Fruit fly (Drosophila melanogaster) whole organism, embryonic: ENCODE measurements around the gene Trm1.

Experiments used
- Aef1 ChIP-seq: fragments of 200-800 bp; sonication (Bioruptor generic); IDR thresholded peaks from 3 replicates; pipeline ENCODE4 v1.3.6; 2022; ENCODE audit warnings: missing biosample characterization, missing genetic modification characterization
- CG11398 ChIP-seq: fragments of 200-800 bp; sonication (Bioruptor generic); optimal IDR thresholded peaks from 2 replicates; lab custom pipeline; 2016; ENCODE audit warnings: missing biosample characterization, missing genetic modification characterization
- CG12659 ChIP-seq: fragments of 200-800 bp; sonication (Bioruptor generic); optimal IDR thresholded peaks from 3 replicates; lab custom pipeline; 2017; ENCODE audit warnings: mild to moderate bottlenecking, missing biosample characterization, missing genetic modification reagents, missing genetic modification characterization
- CG12744 ChIP-seq: fragments of 200-800 bp; sonication (Bioruptor generic); optimal IDR thresholded peaks from 2 replicates; lab custom pipeline; 2016; ENCODE audit warnings: missing biosample characterization, missing genetic modification characterization
- CG13287 ChIP-seq: fragments of 200-800 bp; sonication (Bioruptor generic); IDR thresholded peaks from 2 replicates; pipeline ENCODE4 v1.3.6; 2022; ENCODE audit warnings: missing biosample characterization, missing genetic modification characterization; ENCODE audit not compliant: partially characterized antibody
- CG13296 ChIP-seq: fragments of 200-800 bp; sonication (Bioruptor generic); optimal IDR thresholded peaks from 3 replicates; lab custom pipeline; 2018; ENCODE audit warnings: missing biosample characterization, mild to moderate bottlenecking, missing genetic modification characterization
- CG15479 ChIP-seq: fragments of 200-800 bp; sonication (Bioruptor generic); optimal IDR thresholded peaks from 3 replicates; lab custom pipeline; 2019; ENCODE audit warnings: missing biosample characterization, mild to moderate bottlenecking, missing genetic modification characterization, moderate library complexity
- CG17912 ChIP-seq: fragments of 200-800 bp; sonication (Bioruptor generic); optimal IDR thresholded peaks from 2 replicates; lab custom pipeline; 2018; ENCODE audit warnings: missing biosample characterization, mild to moderate bottlenecking, missing genetic modification characterization
- CG18764 ChIP-seq: fragments of 200-800 bp; sonication (Bioruptor generic); optimal IDR thresholded peaks from 3 replicates; lab custom pipeline; 2016; ENCODE audit warnings: missing biosample characterization, missing genetic modification characterization
- CG31388 ChIP-seq: fragments of 200-800 bp; sonication (Bioruptor generic); optimal IDR thresholded peaks from 2 replicates; lab custom pipeline; 2016; ENCODE audit warnings: missing biosample characterization, missing genetic modification characterization
- CG3163 ChIP-seq: fragments of 200-800 bp; sonication (Bioruptor generic); optimal IDR thresholded peaks from 3 replicates; lab custom pipeline; 2016; ENCODE audit warnings: missing biosample characterization, missing genetic modification characterization
- CG4820 ChIP-seq: fragments of 200-800 bp; sonication (Bioruptor generic); optimal IDR thresholded peaks from 3 replicates; lab custom pipeline; 2016; ENCODE audit warnings: missing biosample characterization, missing genetic modification characterization
- CG4854 ChIP-seq: fragments of 200-800 bp; sonication (Bioruptor generic); optimal IDR thresholded peaks from 2 replicates; lab custom pipeline; 2016; ENCODE audit warnings: missing biosample characterization, missing genetic modification characterization, inconsistent platforms
- CG7372 ChIP-seq: fragments of 200-800 bp; sonication (Bioruptor generic); IDR thresholded peaks from 2 replicates; pipeline ENCODE4 v1.3.6; 2022; ENCODE audit warnings: missing biosample characterization, missing genetic modification characterization
- CG7987 ChIP-seq: fragments of 200-800 bp; sonication (Bioruptor generic); optimal IDR thresholded peaks from 2 replicates; lab custom pipeline; 2018; ENCODE audit warnings: missing biosample characterization, mild to moderate bottlenecking, missing genetic modification characterization, moderate library complexity
- CG8290 ChIP-seq, 3 experiments: fragments of 200-800 bp; sonication (Bioruptor generic); optimal IDR thresholded peaks; 2 replicates each; lab custom pipeline; 2016 to 2019; ENCODE audit warnings: missing biosample characterization in 3 of 3, missing genetic modification characterization in 3 of 3, mild to moderate bottlenecking in 2 of 3, moderate library complexity in 1 of 3
- CG8944 ChIP-seq: fragments of 200-800 bp; sonication (Bioruptor generic); optimal IDR thresholded peaks from 3 replicates; lab custom pipeline; 2016; ENCODE audit warnings: missing biosample characterization, missing genetic modification characterization
- CHES-1-like ChIP-seq: fragments of 200-800 bp; sonication (Bioruptor generic); optimal IDR thresholded peaks from 2 replicates; lab custom pipeline; 2016; ENCODE audit warnings: missing biosample characterization, missing genetic modification characterization
- Ets97D ChIP-seq: fragments of 200-800 bp; sonication (Bioruptor generic); optimal IDR thresholded peaks from 3 replicates; lab custom pipeline; 2016; ENCODE audit warnings: missing biosample characterization, missing genetic modification characterization
- Hr39 ChIP-seq: fragments of >200 bp; optimal IDR thresholded peaks from 2 replicates; lab custom pipeline; 2017
- Jarid2 ChIP-seq: fragments of 200-800 bp; sonication (Bioruptor generic); optimal IDR thresholded peaks from 3 replicates; lab custom pipeline; 2017; ENCODE audit warnings: mild to moderate bottlenecking, missing biosample characterization, missing genetic modification reagents, missing genetic modification characterization
- NFAT ChIP-seq: fragments of 200-800 bp; sonication (Bioruptor generic); IDR thresholded peaks from 2 replicates; pipeline ENCODE4 v1.3.6; 2022; ENCODE audit warnings: missing biosample characterization, missing genetic modification characterization
- NK7.1 ChIP-seq: fragments of 200-800 bp; sonication (Bioruptor generic); optimal IDR thresholded peaks from 3 replicates; lab custom pipeline; 2016; ENCODE audit warnings: missing biosample characterization, missing genetic modification characterization
- Oli ChIP-seq: fragments of 200-800 bp; sonication (Bioruptor generic); optimal IDR thresholded peaks from 2 replicates; lab custom pipeline; 2018; ENCODE audit warnings: missing biosample characterization, mild to moderate bottlenecking, missing genetic modification characterization, moderate library complexity
- Opbp ChIP-seq: fragments of 200-800 bp; sonication (Bioruptor generic); IDR thresholded peaks from 3 replicates; pipeline ENCODE4 v1.3.6; 2022; ENCODE audit warnings: missing biosample characterization, missing genetic modification characterization; ENCODE audit not compliant: partially characterized antibody
- Stat92E ChIP-seq, 3 experiments: fragments of >200 bp in 2 of 3; fragments of 200-800 bp in 1 of 3; sonication (Bioruptor generic) in 1 of 3; optimal IDR thresholded peaks; 2 replicates each; lab custom pipeline; 2017 to 2019; ENCODE audit warnings: missing biosample characterization in 3 of 3, missing genetic modification characterization in 3 of 3, mild to moderate bottlenecking in 1 of 3, moderate library complexity in 1 of 3
- Tbp ChIP-seq: fragments of >200 bp; optimal IDR thresholded peaks from 2 replicates; lab custom pipeline; 2018; ENCODE audit warnings: missing biosample characterization, missing genetic modification characterization
- Xbp1 ChIP-seq: fragments of 200-800 bp; sonication (Bioruptor generic); optimal IDR thresholded peaks from 3 replicates; lab custom pipeline; 2016; ENCODE audit warnings: missing biosample characterization, mild to moderate bottlenecking, missing genetic modification characterization
- ash1 ChIP-seq: fragments of 200-800 bp; sonication (Bioruptor generic); optimal IDR thresholded peaks from 2 replicates; lab custom pipeline; 2018; ENCODE audit warnings: missing biosample characterization, mild to moderate bottlenecking, missing genetic modification characterization
- da ChIP-seq: fragments of 200-800 bp; sonication (Bioruptor generic); optimal IDR thresholded peaks from 2 replicates; lab custom pipeline; 2016; ENCODE audit warnings: missing biosample characterization, missing genetic modification characterization
- exex ChIP-seq: fragments of 200-800 bp; sonication (Bioruptor generic); optimal IDR thresholded peaks from 4 replicates; lab custom pipeline; 2018; ENCODE audit warnings: missing biosample characterization, mild to moderate bottlenecking, missing genetic modification characterization, moderate library complexity
- fu2 ChIP-seq: fragments of 200-800 bp; sonication (Bioruptor generic); optimal IDR thresholded peaks from 2 replicates; lab custom pipeline; 2016; ENCODE audit warnings: missing biosample characterization, missing genetic modification characterization
- gsb-n ChIP-seq: fragments of 200-800 bp; sonication (Bioruptor generic); optimal IDR thresholded peaks from 3 replicates; lab custom pipeline; 2018; ENCODE audit warnings: missing biosample characterization, mild to moderate bottlenecking, missing genetic modification characterization
- h ChIP-seq: fragments of >200 bp; optimal IDR thresholded peaks from 2 replicates; lab custom pipeline; 2017
- hth ChIP-seq: fragments of >200 bp; optimal IDR thresholded peaks from 2 replicates; lab custom pipeline; 2017; ENCODE audit warnings: inconsistent platforms
- jing ChIP-seq: fragments of 200-800 bp; sonication (Bioruptor generic); optimal IDR thresholded peaks from 2 replicates; lab custom pipeline; 2018; ENCODE audit warnings: missing biosample characterization, mild to moderate bottlenecking, missing genetic modification characterization
- pnt ChIP-seq: fragments of 200-800 bp; sonication (Bioruptor generic); optimal IDR thresholded peaks from 3 replicates; lab custom pipeline; 2016; ENCODE audit warnings: missing biosample characterization, missing genetic modification characterization
- pum ChIP-seq: fragments of 200-800 bp; sonication (Bioruptor generic); optimal IDR thresholded peaks from 2 replicates; lab custom pipeline; 2016; ENCODE audit warnings: missing biosample characterization, missing genetic modification characterization
- pzg ChIP-seq: fragments of 200-800 bp; sonication (Bioruptor generic); optimal IDR thresholded peaks from 3 replicates; lab custom pipeline; 2018; ENCODE audit warnings: missing biosample characterization, mild to moderate bottlenecking, missing genetic modification characterization, moderate library complexity
- row ChIP-seq: fragments of 200-800 bp; sonication (Bioruptor generic); IDR thresholded peaks from 3 replicates; pipeline ENCODE4 v1.3.6; 2022; ENCODE audit warnings: missing biosample characterization, missing genetic modification characterization
- run ChIP-seq: fragments of 200-800 bp; sonication (Bioruptor generic); optimal IDR thresholded peaks from 3 replicates; lab custom pipeline; 2018; ENCODE audit warnings: missing biosample characterization, mild to moderate bottlenecking, missing genetic modification characterization
- scrt ChIP-seq: fragments of 200-800 bp; sonication (Bioruptor generic); optimal IDR thresholded peaks from 2 replicates; lab custom pipeline; 2018; ENCODE audit warnings: missing biosample characterization, mild to moderate bottlenecking, missing genetic modification characterization, moderate library complexity
- sens-2 ChIP-seq: fragments of 200-800 bp; sonication (Bioruptor generic); IDR thresholded peaks from 2 replicates; pipeline ENCODE4 v1.3.6; 2022; ENCODE audit warnings: missing biosample characterization, missing genetic modification characterization
- tin ChIP-seq: fragments of 200-800 bp; sonication (Bioruptor generic); optimal IDR thresholded peaks from 3 replicates; lab custom pipeline; 2016; ENCODE audit warnings: missing biosample characterization, missing genetic modification characterization
- trh ChIP-seq: fragments of 200-800 bp; sonication (Bioruptor generic); optimal IDR thresholded peaks from 2 replicates; lab custom pipeline; 2016; ENCODE audit warnings: missing biosample characterization, missing genetic modification characterization
- unpg ChIP-seq: fragments of 200-800 bp; sonication (Bioruptor generic); optimal IDR thresholded peaks from 3 replicates; lab custom pipeline; 2018; ENCODE audit warnings: missing biosample characterization, mild to moderate bottlenecking, missing genetic modification characterization, moderate library complexity
- zen ChIP-seq: fragments of 200-800 bp; sonication (Bioruptor generic); optimal IDR thresholded peaks from 3 replicates; lab custom pipeline; 2018; ENCODE audit warnings: missing biosample characterization, mild to moderate bottlenecking, missing genetic modification characterization, moderate library complexity

Gene Trm1

DNA sequence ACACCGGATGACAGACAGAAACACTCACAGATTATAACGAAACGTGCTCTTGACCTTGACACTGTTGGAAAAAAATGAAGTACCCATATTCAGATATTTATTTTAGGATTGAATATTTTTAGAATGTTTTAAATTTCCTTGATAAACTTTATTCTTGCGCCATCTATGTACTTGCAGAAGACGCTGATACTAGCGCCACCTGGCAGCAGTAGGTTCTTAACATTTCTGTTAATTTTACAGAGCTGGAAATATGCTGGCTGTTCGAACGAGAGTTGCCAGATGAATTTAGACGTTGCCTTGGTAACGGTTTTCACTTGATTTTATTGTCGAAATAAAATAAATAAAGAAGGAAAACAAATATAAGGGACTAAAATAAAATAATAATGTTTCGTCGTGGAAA, 3.3 kb upstream of the Trm1 start, which contains the start of gene Fam92 (continued):
- TF ChIP-seq tin (peak; percentile 60), Ets97D (peak; percentile 68), CG18764 (GFP tag; lab: Kevin White, UChicago) (no peak), fu2 (GFP tag; lab: Kevin White, UChicago) (peak; percentile 6), gsb-n (tag; lab: Kevin White, UChicago) (peak; percentile 48), da (no peak), CG8944 (GFP tag; lab: Kevin White, UChicago) (peak; percentile 36), h (lab: Kevin White, UChicago) (no peak), jing (no peak), Tbp (GFP tag; lab: Kevin White, UChicago) (no peak), CG4820 (GFP tag; lab: Kevin White, UChicago) (no peak), Stat92E (GFP tag; optimal IDR thresholded peaks at IDR 0.05; lab: Kevin White, UChicago) (peak in 1 of 3 experiments; percentile 2), trh (GFP tag; lab: Kevin White, UChicago) (no peak), CG15479 (GFP tag; lab: Kevin White, UChicago) (no peak), CG7987 (peak; percentile 70), Opbp (GFP tag; lab: Robert Waterston, UW) (peak; percentile 62; the same call in 2 of the 3 replicates), Xbp1 (peak; percentile 73), CHES-1-like (GFP tag; lab: Kevin White, UChicago) (no peak), Oli (tag; lab: Kevin White, UChicago) (peak; percentile 24), pzg (GFP tag; lab: Kevin White, UChicago) (peak; percentile 47), CG8290 (GFP tag; optimal IDR thresholded peaks at IDR 0.05; lab: Kevin White, UChicago) (peak; percentile 52), CG8290 (tag; optimal IDR thresholded peaks at IDR 0.05; lab: Kevin White, UChicago) (peak in 1 of 2 experiments; percentile 68), row (GFP tag; lab: Robert Waterston, UW) (no peak; the same call in 2 of the 3 replicates)

DNA sequence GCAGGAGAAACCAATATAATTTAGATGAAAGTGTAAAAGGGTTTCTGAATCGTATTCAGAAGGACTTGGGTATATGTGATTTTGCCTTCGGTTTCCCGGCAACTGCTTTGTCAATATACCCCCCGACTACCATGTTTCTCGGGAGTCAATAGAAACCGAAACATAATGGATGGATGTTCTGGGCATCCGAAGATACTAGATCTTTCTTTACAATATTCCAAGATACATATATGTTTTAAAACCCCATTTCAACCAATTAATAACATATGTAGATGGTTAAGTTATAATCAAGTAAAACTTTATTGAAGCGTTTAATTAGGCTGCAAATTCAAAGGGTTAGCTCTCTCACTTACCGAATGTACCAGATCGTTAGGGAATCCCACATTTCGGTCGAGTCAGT, 3.0 kb downstream of the Trm1 start, which contains the start of gene CG5435:
Gene CG5435, minus strand, starts transcription at position 101 of the 400 bp plus-strand sequence.
- TF ChIP-seq Hr39 (no peak), CG12659 (no peak), NK7.1 (GFP tag; lab: Kevin White, UChicago) (no peak), CG17912 (GFP tag; lab: Kevin White, UChicago) (no peak), CG31388 (GFP tag; lab: Kevin White, UChicago) (no peak), scrt (GFP tag; lab: Kevin White, UChicago) (no peak)

DNA sequence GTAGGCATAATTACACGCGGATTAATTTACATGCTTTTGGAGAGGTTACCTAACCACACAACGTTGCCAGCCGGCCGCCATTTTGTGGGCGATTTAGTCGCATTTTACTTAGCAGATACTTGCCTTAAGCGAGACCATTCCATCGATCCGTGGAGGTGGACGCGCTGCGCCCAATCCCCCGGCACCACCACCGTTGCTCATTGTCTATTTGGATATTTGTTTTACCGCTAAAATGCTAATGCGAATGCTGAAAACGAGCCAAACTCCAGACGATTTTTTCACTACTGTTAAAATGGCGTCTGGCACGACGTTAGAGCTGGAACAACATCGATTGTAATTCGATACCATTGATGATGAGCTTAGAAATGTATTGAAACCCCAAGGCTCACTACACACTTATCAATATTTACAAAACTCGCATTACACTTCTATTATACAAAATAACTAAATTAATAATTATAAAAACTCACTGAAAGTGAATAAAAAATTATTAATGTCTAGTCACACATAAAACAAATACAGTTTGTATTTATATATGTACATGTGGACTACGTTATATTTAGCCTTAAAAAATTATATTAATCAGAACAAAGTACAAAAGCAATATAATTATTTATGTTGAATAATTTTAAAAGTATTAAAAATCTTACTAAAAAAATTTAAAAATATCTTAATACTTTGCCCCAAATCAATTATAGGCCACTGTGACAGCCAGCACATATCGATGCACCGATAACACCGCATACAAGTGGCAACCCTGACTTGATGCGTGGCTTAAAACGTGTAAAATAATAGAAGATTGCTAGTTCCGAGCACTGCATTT, 6.1 kb downstream of the Trm1 start, which contains the start of gene eRF3:
Gene eRF3, plus strand, starts transcription at position 741 of the 823 bp plus-strand sequence.
- peak; percentile 97 for TF ChIP-seq CG18764 (GFP tag; lab: Kevin White, UChicago)
- no peak for TF ChIP-seq hth (lab: Kevin White, UChicago)
- peak; percentile 69 for TF ChIP-seq zen (tag; lab: Kevin White, UChicago)
- no peak for TF ChIP-seq pnt (GFP tag; lab: Kevin White, UChicago)
- peak; percentile 10 for TF ChIP-seq exex (tag; lab: Kevin White, UChicago)
- peak; percentile 67 for TF ChIP-seq Aef1 (GFP tag; lab: Robert Waterston, UW)
- TF ChIP-seq run (tag; lab: Kevin White, UChicago): no peak
- no peak for TF ChIP-seq CG4854 (GFP tag; lab: Kevin White, UChicago)
- no peak for TF ChIP-seq CG3163 (GFP tag; lab: Kevin White, UChicago)
- peak; percentile 81 for TF ChIP-seq CG13296
- peak; percentile 45; the same call in 1 of the 2 replicates for TF ChIP-seq CG13287
- no peak for TF ChIP-seq Jarid2
- TF ChIP-seq Xbp1: peak; percentile 78
- 0 out of 2 replicates have a peak, but pooled peaks have one; percentile 35 for TF ChIP-seq sens-2 (GFP tag; lab: Robert Waterston, UW)
- TF ChIP-seq CG7372 (GFP tag; lab: Robert Waterston, UW): peak; percentile 54; the same call in 1 of the 2 replicates
- no peak for TF ChIP-seq ash1 (GFP tag; lab: Kevin White, UChicago)
- TF ChIP-seq pum (GFP tag; lab: Kevin White, UChicago): peak; percentile 9
- TF ChIP-seq CG11398 (GFP tag; lab: Kevin White, UChicago): no peak
- TF ChIP-seq NFAT (GFP tag; lab: Robert Waterston, UW): peak; percentile 70
- peak; percentile 76 for TF ChIP-seq unpg (GFP tag; lab: Kevin White, UChicago)
- no peak for TF ChIP-seq CG12744 (GFP tag; lab: Kevin White, UChicago)
